Fruit fly (Drosophila melanogaster) whole organism, embryonic: Measurements from ENCODE around the gene CG14851.

ENCODE experiments used
- Asciz ChIP-seq: fragments of 200-800 bp; sonication (Bioruptor generic); optimal IDR thresholded peaks from 2 replicates; lab custom pipeline; 2017; ENCODE audit warnings: missing biosample characterization, mild to moderate bottlenecking, missing genetic modification characterization, missing genetic modification reagents
- CG10147 ChIP-seq: fragments of 200-800 bp; sonication (Bioruptor generic); optimal IDR thresholded peaks from 2 replicates; lab custom pipeline; 2019; ENCODE audit warnings: missing biosample characterization, mild to moderate bottlenecking, missing genetic modification characterization, moderate library complexity
- CG10431 ChIP-seq: fragments of 200-800 bp; sonication (Bioruptor generic); optimal IDR thresholded peaks from 3 replicates; lab custom pipeline; 2018; ENCODE audit warnings: missing biosample characterization, mild to moderate bottlenecking, missing genetic modification characterization
- CG11456 ChIP-seq: fragments of 200-800 bp; sonication (Bioruptor generic); IDR thresholded peaks from 3 replicates; pipeline ENCODE4 v1.3.6; 2022; ENCODE audit warnings: missing biosample characterization, missing genetic modification characterization
- CG1529 ChIP-seq: fragments of 200-800 bp; sonication (Bioruptor generic); optimal IDR thresholded peaks from 3 replicates; lab custom pipeline; 2018; ENCODE audit warnings: missing biosample characterization, missing genetic modification characterization
- CG15601 ChIP-seq: fragments of 200-800 bp; sonication (Bioruptor generic); optimal IDR thresholded peaks from 3 replicates; lab custom pipeline; 2019; ENCODE audit warnings: missing biosample characterization, mild to moderate bottlenecking, missing genetic modification characterization, moderate library complexity
- CG17361 ChIP-seq: fragments of 200-800 bp; sonication (Bioruptor generic); IDR thresholded peaks from 3 replicates; pipeline ENCODE4 v1.3.6; 2022; ENCODE audit warnings: missing biosample characterization, missing genetic modification characterization
- CG17802 ChIP-seq: fragments of 200-800 bp; sonication (Bioruptor generic); optimal IDR thresholded peaks from 2 replicates; lab custom pipeline; 2018; ENCODE audit warnings: missing biosample characterization, mild to moderate bottlenecking, missing genetic modification characterization, moderate library complexity
- CG1832 ChIP-seq: fragments of 200-800 bp; sonication (Bioruptor generic); optimal IDR thresholded peaks from 2 replicates; lab custom pipeline; 2017; ENCODE audit warnings: missing biosample characterization, mild to moderate bottlenecking, missing genetic modification characterization, inconsistent platforms
- CG18599 ChIP-seq: fragments of 200-800 bp; sonication (Bioruptor generic); optimal IDR thresholded peaks from 3 replicates; lab custom pipeline; 2017; ENCODE audit warnings: missing biosample characterization, missing genetic modification characterization, mild to moderate bottlenecking, moderate library complexity, missing genetic modification reagents
- CG2875 ChIP-seq: fragments of 200-800 bp; sonication (Bioruptor generic); optimal IDR thresholded peaks from 2 replicates; lab custom pipeline; 2017; ENCODE audit warnings: missing biosample characterization, mild to moderate bottlenecking, missing genetic modification characterization, missing genetic modification reagents
- CG30403 ChIP-seq: fragments of 200-800 bp; sonication (Bioruptor generic); optimal IDR thresholded peaks from 3 replicates; lab custom pipeline; 2016; ENCODE audit warnings: missing biosample characterization, missing genetic modification characterization
- CG34376 ChIP-seq: fragments of 200-800 bp; sonication (Bioruptor generic); optimal IDR thresholded peaks from 2 replicates; lab custom pipeline; 2018; ENCODE audit warnings: missing biosample characterization, mild to moderate bottlenecking, missing genetic modification characterization
- CG34422 ChIP-seq: fragments of 200-800 bp; sonication (Bioruptor generic); IDR thresholded peaks from 3 replicates; pipeline ENCODE4 v1.3.6; 2022; ENCODE audit warnings: missing biosample characterization, missing genetic modification characterization
- CG4854 ChIP-seq: fragments of 200-800 bp; sonication (Bioruptor generic); optimal IDR thresholded peaks from 2 replicates; lab custom pipeline; 2016; ENCODE audit warnings: missing biosample characterization, missing genetic modification characterization, inconsistent platforms
- CG7745 ChIP-seq: fragments of 200-800 bp; sonication (Bioruptor generic); optimal IDR thresholded peaks from 2 replicates; lab custom pipeline; 2018; ENCODE audit warnings: missing biosample characterization, mild to moderate bottlenecking, missing genetic modification characterization, moderate library complexity
- CG8388 ChIP-seq: fragments of 200-800 bp; sonication (Bioruptor generic); optimal IDR thresholded peaks from 2 replicates; lab custom pipeline; 2019; ENCODE audit warnings: missing biosample characterization, mild to moderate bottlenecking, missing genetic modification characterization, moderate library complexity
- CG8924 ChIP-seq: fragments of 200-800 bp; optimal IDR thresholded peaks from 3 replicates; lab custom pipeline; 2019; ENCODE audit warnings: missing biosample characterization, mild to moderate bottlenecking, missing genetic modification characterization, moderate library complexity
- CHES-1-like ChIP-seq: fragments of 200-800 bp; sonication (Bioruptor generic); optimal IDR thresholded peaks from 2 replicates; lab custom pipeline; 2016; ENCODE audit warnings: missing biosample characterization, missing genetic modification characterization
- CkIIα-i1 ChIP-seq: fragments of 200-800 bp; sonication (Bioruptor generic); IDR thresholded peaks from 2 replicates; pipeline ENCODE4 v1.3.6; 2022; ENCODE audit warnings: missing biosample characterization, missing genetic modification characterization
- CrebB ChIP-seq: fragments of 200-800 bp; sonication (Bioruptor generic); optimal IDR thresholded peaks from 3 replicates; lab custom pipeline; 2018; ENCODE audit warnings: missing biosample characterization, mild to moderate bottlenecking, missing genetic modification characterization
- D ChIP-seq, 2 experiments: fragments of 200-800 bp in 1 of 2; fragments of >200 bp in 1 of 2; sonication (Bioruptor generic) in 1 of 2; optimal IDR thresholded peaks; 2 replicates in 1 of 2; 3 replicates in 1 of 2; lab custom pipeline; 2017; ENCODE audit warnings: mild to moderate bottlenecking in 1 of 2, missing biosample characterization in 1 of 2, missing genetic modification characterization in 1 of 2, missing genetic modification reagents in 1 of 2
- Doc3 ChIP-seq: fragments of 200-800 bp; sonication (Bioruptor generic); IDR thresholded peaks from 3 replicates; pipeline ENCODE4 v1.3.6; 2022; ENCODE audit warnings: missing biosample characterization, missing genetic modification characterization; ENCODE audit not compliant: partially characterized antibody
- E2f2 ChIP-seq: fragments of 200-800 bp; sonication (Bioruptor generic); IDR thresholded peaks from 2 replicates; pipeline ENCODE4 v1.3.6; 2022; ENCODE audit warnings: missing biosample characterization, missing genetic modification characterization
- Fer1 ChIP-seq: fragments of 200-800 bp; sonication (Bioruptor generic); optimal IDR thresholded peaks from 2 replicates; lab custom pipeline; 2017; ENCODE audit warnings: missing biosample characterization, mild to moderate bottlenecking, missing genetic modification characterization
- MBD-R2 ChIP-seq: fragments of 200-800 bp; sonication (Bioruptor generic); IDR thresholded peaks from 2 replicates; pipeline ENCODE4 v1.3.6; 2022; ENCODE audit warnings: missing biosample characterization, missing genetic modification characterization
- Opbp ChIP-seq: fragments of 200-800 bp; sonication (Bioruptor generic); IDR thresholded peaks from 3 replicates; pipeline ENCODE4 v1.3.6; 2022; ENCODE audit warnings: missing biosample characterization, missing genetic modification characterization; ENCODE audit not compliant: partially characterized antibody
- YL-1 ChIP-seq: fragments of 200-800 bp; sonication (Bioruptor generic); optimal IDR thresholded peaks from 3 replicates; lab custom pipeline; 2017; ENCODE audit warnings: missing biosample characterization, mild to moderate bottlenecking, missing genetic modification characterization
- abd-A ChIP-seq: fragments of 200-800 bp; sonication (Bioruptor generic); optimal IDR thresholded peaks from 3 replicates; lab custom pipeline; 2019; ENCODE audit warnings: missing biosample characterization, mild to moderate bottlenecking, missing genetic modification characterization, moderate library complexity
- al ChIP-seq: fragments of 200-800 bp; sonication (Bioruptor generic); IDR thresholded peaks from 2 replicates; pipeline ENCODE4 v1.3.6; 2022; ENCODE audit warnings: missing biosample characterization, missing genetic modification characterization
- ap ChIP-seq: fragments of 200-800 bp; sonication (Bioruptor generic); IDR thresholded peaks from 2 replicates; pipeline ENCODE4 v1.3.6; 2022; ENCODE audit warnings: missing biosample characterization, missing genetic modification characterization
- ato ChIP-seq: fragments of 200-800 bp; sonication (Bioruptor generic); IDR thresholded peaks from 2 replicates; pipeline ENCODE4 v1.3.6; 2022; ENCODE audit warnings: missing biosample characterization, missing genetic modification characterization; ENCODE audit not compliant: partially characterized antibody
- bab2 ChIP-seq: fragments of 200-800 bp; sonication (Bioruptor generic); optimal IDR thresholded peaks from 2 replicates; lab custom pipeline; 2016; ENCODE audit warnings: missing biosample characterization, missing genetic modification characterization
- cg ChIP-seq: fragments of 200-800 bp; sonication (Bioruptor generic); optimal IDR thresholded peaks from 3 replicates; lab custom pipeline; 2019; ENCODE audit warnings: missing biosample characterization, mild to moderate bottlenecking, missing genetic modification characterization, moderate library complexity
- dimm ChIP-seq: fragments of 200-800 bp; sonication (Bioruptor generic); IDR thresholded peaks from 2 replicates; pipeline ENCODE4 v1.3.6; 2022; ENCODE audit warnings: missing biosample characterization, missing genetic modification characterization
- fd3F ChIP-seq: fragments of 200-800 bp; sonication (Bioruptor generic); optimal IDR thresholded peaks from 2 replicates; lab custom pipeline; 2018; ENCODE audit warnings: missing biosample characterization, mild to moderate bottlenecking, missing genetic modification characterization, moderate library complexity
- gsb-n ChIP-seq: fragments of 200-800 bp; sonication (Bioruptor generic); optimal IDR thresholded peaks from 3 replicates; lab custom pipeline; 2018; ENCODE audit warnings: missing biosample characterization, mild to moderate bottlenecking, missing genetic modification characterization
- jumu ChIP-seq: fragments of 200-800 bp; sonication (Bioruptor generic); optimal IDR thresholded peaks from 3 replicates; lab custom pipeline; 2016; ENCODE audit warnings: missing biosample characterization, missing genetic modification characterization
- lab ChIP-seq: fragments of 200-800 bp; sonication (Bioruptor generic); optimal IDR thresholded peaks from 3 replicates; lab custom pipeline; 2017; ENCODE audit warnings: missing biosample characterization, missing genetic modification characterization, mild to moderate bottlenecking, moderate library complexity, missing genetic modification reagents
- nmo ChIP-seq: fragments of 200-800 bp; sonication (Bioruptor generic); optimal IDR thresholded peaks from 2 replicates; lab custom pipeline; 2018; ENCODE audit warnings: missing biosample characterization, mild to moderate bottlenecking, missing genetic modification characterization, moderate library complexity
- oc ChIP-seq: fragments of 200-800 bp; sonication (Bioruptor generic); optimal IDR thresholded peaks from 2 replicates; lab custom pipeline; 2018; ENCODE audit warnings: missing biosample characterization, mild to moderate bottlenecking, missing genetic modification characterization, moderate library complexity
- onecut ChIP-seq: fragments of 200-800 bp; sonication (Bioruptor generic); IDR thresholded peaks from 2 replicates; pipeline ENCODE4 v1.3.6; 2022; ENCODE audit warnings: missing biosample characterization, missing genetic modification characterization
- rib ChIP-seq: fragments of 200-800 bp; sonication (Bioruptor generic); IDR thresholded peaks from 2 replicates; pipeline ENCODE4 v1.3.6; 2022; ENCODE audit warnings: missing biosample characterization, missing genetic modification characterization
- schlank ChIP-seq: fragments of 200-800 bp; sonication (Bioruptor generic); optimal IDR thresholded peaks from 2 replicates; lab custom pipeline; 2018; ENCODE audit warnings: missing biosample characterization, mild to moderate bottlenecking, missing genetic modification characterization
- tap ChIP-seq: fragments of 200-800 bp; optimal IDR thresholded peaks from 3 replicates; lab custom pipeline; 2019; ENCODE audit warnings: missing biosample characterization, mild to moderate bottlenecking, missing genetic modification characterization, moderate library complexity
- tio ChIP-seq: fragments of 200-800 bp; sonication (Bioruptor generic); optimal IDR thresholded peaks from 2 replicates; lab custom pipeline; 2017; ENCODE audit warnings: missing biosample characterization, missing genetic modification characterization, inconsistent platforms
- vfl ChIP-seq: fragments of 200-800 bp; sonication (Bioruptor generic); optimal IDR thresholded peaks from 2 replicates; lab custom pipeline; 2016; ENCODE audit warnings: missing biosample characterization, missing genetic modification characterization
- wdn ChIP-seq: fragments of 200-800 bp; sonication (Bioruptor generic); IDR thresholded peaks from 2 replicates; pipeline ENCODE4 v1.3.6; 2022; ENCODE audit warnings: missing biosample characterization, missing genetic modification characterization
- wek ChIP-seq: fragments of 200-800 bp; sonication (Bioruptor generic); optimal IDR thresholded peaks from 3 replicates; lab custom pipeline; 2018; ENCODE audit warnings: missing biosample characterization, mild to moderate bottlenecking, missing genetic modification characterization, moderate library complexity
- wor ChIP-seq: fragments of 200-800 bp; sonication (Bioruptor generic); IDR thresholded peaks from 2 replicates; pipeline ENCODE4 v1.3.6; 2022; ENCODE audit warnings: missing biosample characterization, missing genetic modification characterization

CG14851 gene

DNA sequence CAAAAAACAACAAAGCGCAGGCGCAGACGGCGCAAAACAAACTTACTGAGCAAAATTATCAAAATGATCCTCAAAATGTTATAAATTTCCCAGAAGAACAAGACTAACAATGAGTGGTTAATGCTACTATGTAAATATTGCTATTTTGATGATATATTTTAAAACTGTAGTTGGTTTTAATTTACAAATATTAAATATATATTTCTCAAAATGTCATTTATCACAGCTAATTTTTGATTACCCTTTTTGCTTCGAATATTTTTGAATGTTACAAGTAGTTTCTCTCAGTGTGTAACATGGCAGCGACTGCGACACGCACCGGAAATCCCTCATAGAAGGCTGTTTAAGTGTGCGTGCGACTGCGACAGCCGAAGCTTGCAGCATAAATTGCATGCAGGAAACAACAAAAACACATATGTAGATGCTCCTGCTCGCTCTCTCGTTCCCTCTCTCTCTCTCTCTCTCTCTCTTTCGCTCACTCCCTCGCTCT lies 35.8 kb downstream of the CG14851 start (continued):
- TF ChIP-seq Doc3 (GFP tag; lab: Robert Waterston, UW): no peak
- no peak for TF ChIP-seq ap (GFP tag; lab: Robert Waterston, UW)
- TF ChIP-seq gsb-n (tag; lab: Kevin White, UChicago): peak; percentile 26
- no peak for TF ChIP-seq MBD-R2 (GFP tag; lab: Robert Waterston, UW)
- TF ChIP-seq jumu (GFP tag; lab: Kevin White, UChicago): no peak
- peak; percentile 36 for TF ChIP-seq CG30403
- peak; percentile 37 for TF ChIP-seq CG8388
- no peak for TF ChIP-seq wek (GFP tag; lab: Kevin White, UChicago)
- 0 out of 2 replicates have a peak, but pooled peaks have one; percentile 22 for TF ChIP-seq dimm (GFP tag; lab: Robert Waterston, UW)
- TF ChIP-seq vfl (GFP tag; lab: Kevin White, UChicago): no peak
- peak; percentile 1 for TF ChIP-seq CG2875 (GFP tag; lab: Kevin White, UChicago)
- peak; percentile 41 for TF ChIP-seq nmo (GFP tag; lab: Kevin White, UChicago)
- TF ChIP-seq CG8924 (tag; lab: Kevin White, UChicago): peak; percentile 37
- TF ChIP-seq schlank (tag; lab: Kevin White, UChicago): no peak
- TF ChIP-seq onecut (GFP tag; lab: Robert Waterston, UW): peak; percentile 27; the same call in 1 of the 2 replicates
- no peak for TF ChIP-seq D (optimal IDR thresholded peaks at IDR 0.05; lab: Kevin White, UChicago)
- TF ChIP-seq D (GFP tag; optimal IDR thresholded peaks at IDR 0.05; lab: Kevin White, UChicago): peak; percentile 56
- no peak for TF ChIP-seq rib (GFP tag; lab: Robert Waterston, UW)
- peak; percentile 12 for TF ChIP-seq lab
- no peak for TF ChIP-seq YL-1 (GFP tag; lab: Kevin White, UChicago)
- TF ChIP-seq CG18599 (GFP tag; lab: Kevin White, UChicago): peak; percentile 12
- no peak for TF ChIP-seq CG11456 (GFP tag; lab: Robert Waterston, UW)
- TF ChIP-seq tap: no peak
- TF ChIP-seq CHES-1-like: no peak
- no peak for TF ChIP-seq CG7745
- peak; percentile 19 for TF ChIP-seq tio (GFP tag; lab: Kevin White, UChicago)
- no peak for TF ChIP-seq Opbp
- no peak for TF ChIP-seq wdn (GFP tag; lab: Robert Waterston, UW)
- TF ChIP-seq CG10147 (GFP tag; lab: Kevin White, UChicago): no peak
- TF ChIP-seq CG34422: no peak
- TF ChIP-seq Asciz (GFP tag; lab: Kevin White, UChicago): peak; percentile 56
- peak; percentile 32 for TF ChIP-seq CG1529
- TF ChIP-seq abd-A (tag; lab: Kevin White, UChicago): no peak
- TF ChIP-seq CG15601 (tag; lab: Kevin White, UChicago): no peak
- no peak for TF ChIP-seq CG10431
- TF ChIP-seq fd3F (GFP tag; lab: Kevin White, UChicago): no peak
- no peak for TF ChIP-seq bab2 (GFP tag; lab: Kevin White, UChicago)
- TF ChIP-seq CG34376 (GFP tag; lab: Kevin White, UChicago): no peak
- no peak for TF ChIP-seq CG17802 (tag; lab: Kevin White, UChicago)
- no peak for TF ChIP-seq CG4854 (GFP tag; lab: Kevin White, UChicago)
- peak; percentile 10 for TF ChIP-seq oc (tag; lab: Kevin White, UChicago)
- TF ChIP-seq E2f2: 0 out of 2 replicates have a peak, but pooled peaks have one; percentile 11
- TF ChIP-seq al: no peak
- no peak for TF ChIP-seq CrebB
- no peak for TF ChIP-seq CkIIα-i1 (GFP tag; lab: Robert Waterston, UW)
- peak; percentile 33 for TF ChIP-seq cg (GFP tag; lab: Kevin White, UChicago)
- TF ChIP-seq ato: no peak
- TF ChIP-seq CG1832 (GFP tag; lab: Kevin White, UChicago): peak; percentile 51
- TF ChIP-seq Fer1 (GFP tag; lab: Kevin White, UChicago): no peak
- peak; percentile 60 for TF ChIP-seq CG17361 (GFP tag; lab: Robert Waterston, UW)
- TF ChIP-seq wor: no peak
